8 worm cellular contexts compared by ENCODE assay signal in the genomic region with DNA sequence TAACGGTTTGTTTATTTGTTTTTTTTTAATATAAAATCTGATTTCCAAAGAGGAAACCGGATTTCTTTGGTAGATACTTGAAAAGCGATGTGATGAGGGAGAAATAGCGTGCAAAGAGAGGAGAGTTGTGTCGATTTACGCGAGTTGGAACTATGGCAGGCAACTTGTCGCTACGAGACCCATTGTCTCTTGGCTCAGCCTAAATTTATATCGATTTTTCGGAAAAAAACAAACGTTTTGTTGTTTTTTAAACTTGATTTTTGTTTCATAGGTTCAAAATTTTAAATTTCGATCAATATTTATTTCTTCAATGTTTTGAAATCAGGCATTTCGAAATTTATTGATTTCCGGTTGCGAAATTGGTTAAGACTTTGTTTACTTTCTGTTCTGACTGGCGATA.
TF ChIP-seq lines count a peak whose summit lies in the region.

A gene (minus strand): TSS at position 184 of the 400 bp plus-strand sequence.

TF ChIP-seq in whole organism, L1 larva, 84 proteins besides CTCF, POLR2A, EP300 and RAD21 (continues in another document):
- TF ChIP-seq snu-23 (GFP tag; optimal IDR thresholded peaks at IDR 0.05; lab: Kevin White, UChicago) (peak; percentile 64), efl-1 (optimal IDR thresholded peaks at IDR 0.05; lab: Kevin White, UChicago) (peak; percentile 65), efl-1 (GFP tag; optimal IDR thresholded peaks at IDR 0.05 in 1 of 2; lab: Kevin White, UChicago) (peak; percentile 54 to 91), skn-1 (tag; optimal IDR thresholded peaks at IDR 0.05; lab: Kevin White, UChicago) (peak; percentile 1), nhr-20 (tag; optimal IDR thresholded peaks at IDR 0.05; lab: Kevin White, UChicago) (peak; percentile 27), egl-27 (tag; optimal IDR thresholded peaks at IDR 0.05; lab: Kevin White, UChicago) (no peak), zag-1 (tag; optimal IDR thresholded peaks at IDR 0.05; lab: Kevin White, UChicago) (no peak), nhr-71 (tag; optimal IDR thresholded peaks at IDR 0.05; lab: Kevin White, UChicago) (peak; percentile 61), lin-14 (GFP tag; optimal IDR thresholded peaks at IDR 0.05; lab: Kevin White, UChicago) (peak; percentile 68), xbp-1 (tag; optimal IDR thresholded peaks at IDR 0.05; lab: Kevin White, UChicago) (peak; percentile 38)

TF ChIP-seq in whole organism, L2 larva, 48 proteins besides CTCF, POLR2A, EP300 and RAD21 (continues in another document):
- TF ChIP-seq nhr-6 (tag; optimal IDR thresholded peaks at IDR 0.05; lab: Kevin White, UChicago) (peak; percentile 38), zag-1 (tag; optimal IDR thresholded peaks at IDR 0.05; lab: Kevin White, UChicago) (no peak), unc-62 (GFP tag; optimal IDR thresholded peaks at IDR 0.05; lab: Kevin White, UChicago) (no peak), skn-1 (tag; optimal IDR thresholded peaks at IDR 0.05; lab: Kevin White, UChicago) (no peak), ama-1 (optimal IDR thresholded peaks at IDR 0.05; lab: Kevin White, UChicago) (no peak), nhr-23 (tag; optimal IDR thresholded peaks at IDR 0.05; lab: Kevin White, UChicago) (no peak), nhr-21 (tag; optimal IDR thresholded peaks at IDR 0.05; lab: Kevin White, UChicago) (no peak), ztf-1 (GFP tag; conservative IDR thresholded peaks at IDR 0.05; lab: Robert Waterston, UW) (no peak), mab-5 (tag; optimal IDR thresholded peaks at IDR 0.05; lab: Kevin White, UChicago) (no peak), unc-39 (tag; optimal IDR thresholded peaks at IDR 0.05; lab: Kevin White, UChicago) (no peak), aly-2 (tag; optimal IDR thresholded peaks at IDR 0.05; lab: Kevin White, UChicago) (no peak), peb-1 (tag; optimal IDR thresholded peaks at IDR 0.05; lab: Kevin White, UChicago) (no peak)

TF ChIP-seq in whole organism, L3 larva, 47 proteins besides CTCF, POLR2A, EP300 and RAD21 (continues in another document):
- TF ChIP-seq jun-1 (tag; optimal IDR thresholded peaks at IDR 0.05; lab: Kevin White, UChicago), result peak; percentile 4
- no peak for TF ChIP-seq ztf-11 (tag; optimal IDR thresholded peaks at IDR 0.05; lab: Kevin White, UChicago)
- TF ChIP-seq ceh-16 (tag; optimal IDR thresholded peaks at IDR 0.05; lab: Kevin White, UChicago), result no peak
- TF ChIP-seq nhr-11 (tag; optimal IDR thresholded peaks at IDR 0.05; lab: Kevin White, UChicago), result no peak
- TF ChIP-seq zag-1 (tag; optimal IDR thresholded peaks at IDR 0.05; lab: Kevin White, UChicago), result no peak
- no peak for TF ChIP-seq egl-27 (tag; optimal IDR thresholded peaks at IDR 0.05; lab: Kevin White, UChicago)
- peak; percentile 71 for TF ChIP-seq hmg-11 (tag; optimal IDR thresholded peaks at IDR 0.05; lab: Kevin White, UChicago)
- no peak for TF ChIP-seq unc-39 (tag; optimal IDR thresholded peaks at IDR 0.05; lab: Kevin White, UChicago)
- no peak for TF ChIP-seq fos-1 (tag; optimal IDR thresholded peaks at IDR 0.05; lab: Kevin White, UChicago)
- TF ChIP-seq ceh-82 (tag; optimal IDR thresholded peaks at IDR 0.05; lab: Kevin White, UChicago), result no peak
- no peak for TF ChIP-seq sea-2 (GFP tag; optimal IDR thresholded peaks at IDR 0.05; lab: Kevin White, UChicago)
- no peak for TF ChIP-seq nhr-77 (tag; optimal IDR thresholded peaks at IDR 0.05; lab: Kevin White, UChicago)

TF ChIP-seq in whole organism, L4 larva, 104 proteins besides CTCF, POLR2A, EP300 and RAD21 (continues in another document):
- TF ChIP-seq ztf-7 (tag; optimal IDR thresholded peaks at IDR 0.05; lab: Kevin White, UChicago), result no peak
- TF ChIP-seq R02D3.7 (tag; optimal IDR thresholded peaks at IDR 0.05; lab: Kevin White, UChicago), result peak; percentile 76
- TF ChIP-seq nhr-28 (tag; optimal IDR thresholded peaks at IDR 0.05; lab: Kevin White, UChicago), result peak; percentile 17
- no peak for TF ChIP-seq unc-39 (tag; optimal IDR thresholded peaks at IDR 0.05; lab: Kevin White, UChicago)
- TF ChIP-seq Y48G9A.11 (GFP tag; IDR thresholded peaks at IDR 0.05; lab: Robert Waterston, UW), result no peak
- TF ChIP-seq lin-38 (GFP tag; IDR thresholded peaks at IDR 0.05; lab: Robert Waterston, UW), result 0 out of 2 replicates have a peak, but pooled peaks have one; percentile 25
- peak; percentile 53 for TF ChIP-seq dpl-1 (GFP tag; optimal IDR thresholded peaks at IDR 0.05; lab: Kevin White, UChicago)
- TF ChIP-seq pha-4 (GFP tag; IDR thresholded peaks at IDR 0.05; lab: Robert Waterston, UW), result no peak
- TF ChIP-seq pha-4 (tag; optimal IDR thresholded peaks at IDR 0.05; lab: Kevin White, UChicago), result no peak
- no peak for TF ChIP-seq ceh-62 (tag; optimal IDR thresholded peaks at IDR 0.05; lab: Kevin White, UChicago)
- peak in 1 of 2 experiments; percentile 76 for TF ChIP-seq lsy-2 (tag; optimal IDR thresholded peaks at IDR 0.05; lab: Kevin White, UChicago)

TF ChIP-seq in whole organism, late embryonic, 69 proteins besides CTCF, POLR2A, EP300 and RAD21 (continues in another document):
- TF ChIP-seq pax-1 (tag; optimal IDR thresholded peaks at IDR 0.05; lab: Kevin White, UChicago) (peak; percentile 9), K02D7.2 (tag; optimal IDR thresholded peaks at IDR 0.05; lab: Kevin White, UChicago) (no peak), nhr-11 (tag; optimal IDR thresholded peaks at IDR 0.05; lab: Kevin White, UChicago) (no peak), unc-42 (tag; optimal IDR thresholded peaks at IDR 0.05; lab: Kevin White, UChicago) (peak; percentile 37), unc-55 (GFP tag; optimal IDR thresholded peaks at IDR 0.05; lab: Kevin White, UChicago) (peak; percentile 20), nfya-1 (tag; optimal IDR thresholded peaks at IDR 0.05; lab: Kevin White, UChicago) (peak; percentile 20), dve-1 (tag; optimal IDR thresholded peaks at IDR 0.05; lab: Kevin White, UChicago) (peak; percentile 20), ceh-19 (GFP tag; optimal IDR thresholded peaks at IDR 0.05; lab: Kevin White, UChicago) (no peak), ceh-48 (tag; optimal IDR thresholded peaks at IDR 0.05; lab: Kevin White, UChicago) (peak; percentile 78), ceh-34 (tag; optimal IDR thresholded peaks at IDR 0.05; lab: Kevin White, UChicago) (peak; percentile 32), T23F11.4 (GFP tag; optimal IDR thresholded peaks at IDR 0.05; lab: Kevin White, UChicago) (no peak), ttx-3 (tag; optimal IDR thresholded peaks at IDR 0.05; lab: Kevin White, UChicago) (no peak)

TF ChIP-seq in whole organism, midembryonic, 9 proteins besides CTCF, POLR2A, EP300 and RAD21:
- TF ChIP-seq ztf-29 (GFP tag; IDR thresholded peaks at IDR 0.05; lab: Robert Waterston, UW) (no peak), T22C8.4 (GFP tag; IDR thresholded peaks at IDR 0.05; lab: Robert Waterston, UW) (peak; percentile 63; the same call in 1 of the 2 replicates), ztf-23 (GFP tag; IDR thresholded peaks at IDR 0.05; lab: Robert Waterston, UW) (no peak), med-1 (GFP tag; optimal IDR thresholded peaks at IDR 0.05; lab: Kevin White, UChicago; ENCODE audit: insufficient read depth) (no peak), klf-2 (GFP tag; conservative IDR thresholded peaks at IDR 0.05; lab: Robert Waterston, UW) (no peak)

TF ChIP-seq in whole organism, mixed stage, embryonic, 35 proteins besides CTCF, POLR2A, EP300 and RAD21:
- TF ChIP-seq pha-4 (tag; optimal IDR thresholded peaks at IDR 0.05; lab: Kevin White, UChicago), result peak; percentile 22
- TF ChIP-seq elt-3 (tag; optimal IDR thresholded peaks at IDR 0.05; lab: Kevin White, UChicago), result no peak
- TF ChIP-seq lsy-2 (tag; optimal IDR thresholded peaks at IDR 0.05; lab: Kevin White, UChicago), result peak; percentile 26
- peak; percentile 40 for TF ChIP-seq ceh-39 (tag; optimal IDR thresholded peaks at IDR 0.05; lab: Kevin White, UChicago)
- no peak for TF ChIP-seq ceh-83 (GFP tag; optimal IDR thresholded peaks at IDR 0.05; lab: Kevin White, UChicago)
- no peak for TF ChIP-seq mls-2 (tag; optimal IDR thresholded peaks at IDR 0.05; lab: Kevin White, UChicago)
- peak; percentile 72 for TF ChIP-seq mep-1 (tag; optimal IDR thresholded peaks at IDR 0.05; lab: Kevin White, UChicago)
- TF ChIP-seq ces-1 (GFP tag; optimal IDR thresholded peaks at IDR 0.05; lab: Kevin White, UChicago), result peak; percentile 77
- no peak for TF ChIP-seq tbx-8 (GFP tag; optimal IDR thresholded peaks at IDR 0.05; lab: Kevin White, UChicago)
- peak; percentile 49 for TF ChIP-seq nhr-237 (tag; optimal IDR thresholded peaks at IDR 0.05; lab: Kevin White, UChicago)
- TF ChIP-seq unc-62 (GFP tag; optimal IDR thresholded peaks at IDR 0.05; lab: Kevin White, UChicago), result no peak
- TF ChIP-seq ham-2 (GFP tag; optimal IDR thresholded peaks at IDR 0.05; lab: Kevin White, UChicago), result no peak
- TF ChIP-seq hlh-1 (tag; optimal IDR thresholded peaks at IDR 0.05; lab: Kevin White, UChicago), result peak; percentile 20
- no peak for TF ChIP-seq blmp-1 (tag; optimal IDR thresholded peaks at IDR 0.05; lab: Kevin White, UChicago)
- TF ChIP-seq unc-120 (tag; optimal IDR thresholded peaks at IDR 0.05; lab: Kevin White, UChicago; ENCODE audit: poor library complexity, severe bottlenecking), result peak; percentile 41
- TF ChIP-seq snpc-4 (tag; optimal IDR thresholded peaks at IDR 0.05; lab: Kevin White, UChicago), result no peak

TF ChIP-seq in whole organism, young adult, 124 proteins besides CTCF, POLR2A, EP300 and RAD21 (continues in another document):
- TF ChIP-seq F23B12.7 (tag; optimal IDR thresholded peaks at IDR 0.05; lab: Kevin White, UChicago; ENCODE audit: insufficient read depth) (peak; percentile 70), ekl-4 (GFP tag; IDR thresholded peaks at IDR 0.05; lab: Robert Waterston, UW) (no peak), ceh-100 (GFP tag; IDR thresholded peaks at IDR 0.05; lab: Robert Waterston, UW) (no peak), madf-8 (GFP tag; conservative IDR thresholded peaks at IDR 0.05; lab: Robert Waterston, UW) (no peak), nfya-1 (tag; optimal IDR thresholded peaks at IDR 0.05; lab: Kevin White, UChicago; ENCODE audit: borderline replicate concordance, insufficient read depth) (no peak), tlf-1 (GFP tag; optimal IDR thresholded peaks at IDR 0.05; lab: Kevin White, UChicago) (no peak), F57A8.1 (GFP tag; optimal IDR thresholded peaks at IDR 0.05; lab: Kevin White, UChicago) (no peak), ceh-91 (GFP tag; IDR thresholded peaks at IDR 0.05; lab: Robert Waterston, UW) (no peak), lir-1 (GFP tag; conservative IDR thresholded peaks at IDR 0.05; lab: Robert Waterston, UW) (no peak), let-526 (GFP tag; IDR thresholded peaks at IDR 0.05; lab: Robert Waterston, UW) (no peak), lsl-1 (GFP tag; optimal IDR thresholded peaks at IDR 0.05; lab: Kevin White, UChicago) (peak; percentile 33), let-607 (tag; optimal IDR thresholded peaks at IDR 0.05; lab: Kevin White, UChicago) (no peak), lin-40 (tag; optimal IDR thresholded peaks at IDR 0.05; lab: Kevin White, UChicago) (no peak), nhr-179 (tag; optimal IDR thresholded peaks at IDR 0.05; lab: Kevin White, UChicago) (no peak), attf-5 (GFP tag; optimal IDR thresholded peaks at IDR 0.05; lab: Kevin White, UChicago) (no peak), madf-3 (GFP tag; IDR thresholded peaks at IDR 0.05; lab: Robert Waterston, UW) (no peak), ztf-28 (GFP tag; IDR thresholded peaks at IDR 0.05; lab: Robert Waterston, UW) (no peak), egl-18 (GFP tag; IDR thresholded peaks at IDR 0.05; lab: Robert Waterston, UW) (no peak), hlh-26 (GFP tag; conservative IDR thresholded peaks at IDR 0.05; lab: Robert Waterston, UW) (no peak)
